Worm (Caenorhabditis elegans) whole organism, L4 larva: ENCODE results near the gene T16G12.4.
A peak's percentile ranks its signal among the peaks of the same experiment; 100 is the strongest.

Experiments
- F26F4.8 ChIP-seq: fragments of 200-800 bp; sonication (Bioruptor generic); conservative IDR thresholded peaks from 2 replicates; pipeline ENCODE4 v1.3.6; 2022; ENCODE audit warnings: missing genetic modification characterization, missing compliant biosample characterization
- F37D6.2 ChIP-seq: sonication (generic microtip); optimal IDR thresholded peaks from 2 replicates; lab custom pipeline; 2016; ENCODE audit warnings: mild to moderate bottlenecking, missing genetic modification characterization, missing compliant biosample characterization
- T20F7.1 ChIP-seq: fragments of 200-800 bp; sonication (Bioruptor generic); optimal IDR thresholded peaks from 2 replicates; lab custom pipeline; 2018; ENCODE audit warnings: mild to moderate bottlenecking, missing genetic modification characterization, missing compliant biosample characterization
- Y5F2A.4 ChIP-seq: fragments of 200-800 bp; sonication (Bioruptor generic); optimal IDR thresholded peaks from 2 replicates; lab custom pipeline; 2018; ENCODE audit warnings: mild to moderate bottlenecking, missing genetic modification characterization, missing compliant biosample characterization
- Y75B8A.6 ChIP-seq: fragments of 200-800 bp; sonication (Bioruptor generic); IDR thresholded peaks from 2 replicates; pipeline ENCODE4 v1.3.6; 2022; ENCODE audit warnings: missing genetic modification reagents, missing genetic modification characterization, missing compliant biosample characterization
- ZK546.5 ChIP-seq, 2 experiments: sonication (generic microtip); optimal IDR thresholded peaks; 2 replicates each; lab custom pipeline; 2017; ENCODE audit warnings: missing biosample characterization in 2 of 2, missing genetic modification characterization in 2 of 2
- aha-1 ChIP-seq: fragments of 150-350 bp; peaks from one replicate; lab custom pipeline; 2014; ENCODE audit warnings: missing biosample characterization, missing genetic modification characterization
- attf-4 ChIP-seq: sonication (generic microtip); optimal IDR thresholded peaks from 3 replicates; lab custom pipeline; 2017; ENCODE audit warnings: missing biosample characterization, missing genetic modification characterization
- ceh-20 ChIP-seq: fragments of 200-800 bp; sonication (Bioruptor generic); IDR thresholded peaks from 2 replicates; pipeline ENCODE4 v1.3.6; 2022; ENCODE audit warnings: missing genetic modification reagents, missing genetic modification characterization, missing compliant biosample characterization
- ceh-82 ChIP-seq: sonication (generic microtip); optimal IDR thresholded peaks from 2 replicates; lab custom pipeline; 2017; ENCODE audit warnings: missing biosample characterization, missing genetic modification characterization
- cey-2 ChIP-seq: sonication (generic microtip); optimal IDR thresholded peaks from 3 replicates; lab custom pipeline; 2017; ENCODE audit warnings: missing genetic modification characterization, mild to moderate bottlenecking, missing compliant biosample characterization, antibody characterized with exemption, borderline replicate concordance; ENCODE audit not compliant: insufficient read depth
- daf-12 ChIP-seq: fragments of 150-350 bp; optimal IDR thresholded peaks from 2 replicates; lab custom pipeline; 2014; ENCODE audit warnings: missing biosample characterization, missing genetic modification reagents, missing genetic modification characterization
- dmd-8 ChIP-seq: fragments of 200-800 bp; sonication (Bioruptor generic); IDR thresholded peaks from 2 replicates; pipeline ENCODE4 v1.3.6; 2022; ENCODE audit warnings: missing genetic modification characterization, missing compliant biosample characterization
- dmd-9 ChIP-seq: fragments of 200-800 bp; sonication (Bioruptor generic); IDR thresholded peaks from 2 replicates; pipeline ENCODE4 v1.3.6; 2022; ENCODE audit warnings: missing genetic modification reagents, missing genetic modification characterization, missing compliant biosample characterization
- egl-27 ChIP-seq: sonication (generic microtip); optimal IDR thresholded peaks from 3 replicates; lab custom pipeline; 2017; ENCODE audit warnings: missing biosample characterization, missing genetic modification reagents, missing genetic modification characterization
- egl-43 ChIP-seq: fragments of 200-800 bp; sonication (Bioruptor generic); IDR thresholded peaks from 2 replicates; pipeline ENCODE4 v1.3.6; 2022; ENCODE audit warnings: missing genetic modification reagents, missing genetic modification characterization, missing compliant biosample characterization
- fkh-10 ChIP-seq: fragments of 150-350 bp; optimal IDR thresholded peaks from 2 replicates; lab custom pipeline; 2014; ENCODE audit warnings: missing biosample characterization, missing genetic modification reagents, missing genetic modification characterization
- hif-1 ChIP-seq, 2 experiments: sonication (generic microtip); optimal IDR thresholded peaks; 2 replicates each; lab custom pipeline; 2016 to 2017; ENCODE audit warnings: missing compliant biosample characterization in 2 of 2, missing genetic modification characterization in 2 of 2, missing genetic modification reagents in 2 of 2, missing genotype in 2 of 2, mild to moderate bottlenecking in 1 of 2
- hlh-30 ChIP-seq: sonication (generic microtip); optimal IDR thresholded peaks from 2 replicates; lab custom pipeline; 2017; ENCODE audit warnings: antibody characterized with exemption, mild to moderate bottlenecking, missing genetic modification characterization, missing compliant biosample characterization; ENCODE audit not compliant: insufficient read depth
- hmg-1.1 ChIP-seq: fragments of 200-800 bp; sonication (Bioruptor generic); IDR thresholded peaks from 2 replicates; pipeline ENCODE4 v1.3.6; 2022; ENCODE audit warnings: missing genetic modification reagents, missing genetic modification characterization, missing compliant biosample characterization
- jun-1 ChIP-seq: fragments of 150-350 bp; optimal IDR thresholded peaks from 2 replicates; lab custom pipeline; 2014; ENCODE audit warnings: missing biosample characterization, missing genetic modification reagents, missing genetic modification characterization
- lim-7 ChIP-seq: fragments of 200-800 bp; sonication (Bioruptor generic); IDR thresholded peaks from 2 replicates; pipeline ENCODE4 v1.3.6; 2022; ENCODE audit warnings: missing genetic modification characterization, missing compliant biosample characterization
- lin-38 ChIP-seq: fragments of 200-800 bp; sonication (Bioruptor generic); IDR thresholded peaks from 2 replicates; pipeline ENCODE4 v1.3.6; 2022; ENCODE audit warnings: missing genetic modification reagents, missing genetic modification characterization, missing compliant biosample characterization
- lsy-2 ChIP-seq, 2 experiments: fragments of 150-350 bp in 1 of 2; sonication (generic microtip) in 1 of 2; optimal IDR thresholded peaks; 2 replicates each; lab custom pipeline; 2014 to 2017; ENCODE audit warnings: missing biosample characterization in 2 of 2, missing genetic modification characterization in 2 of 2
- madf-5 ChIP-seq, 2 experiments: fragments of 200-800 bp; sonication (Bioruptor generic); IDR thresholded peaks; 2 replicates each; pipeline ENCODE4 v1.3.6; 2022; ENCODE audit warnings: missing compliant biosample characterization in 2 of 2, missing genetic modification characterization in 2 of 2
- mdl-1 ChIP-seq, 2 experiments: fragments of 150-350 bp in 1 of 2; sonication (generic microtip) in 1 of 2; optimal IDR thresholded peaks; 2 replicates each; lab custom pipeline; 2014 to 2017; ENCODE audit warnings: missing biosample characterization in 2 of 2, missing genetic modification characterization in 2 of 2
- nhr-10 ChIP-seq: fragments of 150-350 bp; optimal IDR thresholded peaks from 2 replicates; lab custom pipeline; 2014; ENCODE audit warnings: missing biosample characterization, missing genetic modification characterization
- nhr-237 ChIP-seq: sonication (generic microtip); optimal IDR thresholded peaks from 2 replicates; lab custom pipeline; 2017; ENCODE audit warnings: missing biosample characterization, missing genetic modification characterization
- nhr-25 ChIP-seq: sonication (generic microtip); optimal IDR thresholded peaks from 2 replicates; lab custom pipeline; 2017; ENCODE audit warnings: missing genetic modification characterization, mild to moderate bottlenecking, missing compliant biosample characterization, antibody characterized with exemption, moderate library complexity, borderline replicate concordance; ENCODE audit not compliant: insufficient read depth
- nhr-28 ChIP-seq: fragments of 150-350 bp; optimal IDR thresholded peaks from 2 replicates; lab custom pipeline; 2014; ENCODE audit warnings: missing biosample characterization, missing genetic modification characterization
- nhr-76 ChIP-seq: fragments of 150-350 bp; optimal IDR thresholded peaks from 2 replicates; lab custom pipeline; 2014; ENCODE audit warnings: missing biosample characterization, missing genetic modification characterization
- pha-4 ChIP-seq, 2 experiments: fragments of 150-350 bp in 1 of 2; fragments of 200-800 bp in 1 of 2; sonication (Bioruptor generic) in 1 of 2; IDR thresholded peaks in 1 of 2; optimal IDR thresholded peaks in 1 of 2; 2 replicates each; pipeline versions ENCODE4 v1.3.6 to Lab custom; 2014 to 2022; ENCODE audit warnings: missing genetic modification characterization in 2 of 2, missing genetic modification reagents in 2 of 2, missing biosample characterization in 1 of 2, missing compliant biosample characterization in 1 of 2
- php-3 ChIP-seq: fragments of 200-800 bp; sonication (Bioruptor generic); IDR thresholded peaks from 2 replicates; pipeline ENCODE4 v1.3.6; 2022; ENCODE audit warnings: missing genetic modification reagents, missing genetic modification characterization, missing compliant biosample characterization
- pqm-1 ChIP-seq: sonication (generic microtip); optimal IDR thresholded peaks from 2 replicates; lab custom pipeline; 2017; ENCODE audit warnings: missing biosample characterization, missing genetic modification characterization
- rbr-2 ChIP-seq: sonication (generic microtip); optimal IDR thresholded peaks from 2 replicates; lab custom pipeline; 2016; ENCODE audit warnings: missing genotype, missing genetic modification characterization, missing compliant biosample characterization
- saeg-2 ChIP-seq: fragments of 200-800 bp; sonication (Bioruptor generic); IDR thresholded peaks from 2 replicates; pipeline ENCODE4 v1.3.6; 2022; ENCODE audit warnings: missing genetic modification reagents, missing genetic modification characterization, missing compliant biosample characterization
- set-16 ChIP-seq: fragments of 200-800 bp; sonication (Bioruptor generic); IDR thresholded peaks from 2 replicates; pipeline ENCODE4 v1.3.6; 2022; ENCODE audit warnings: missing genetic modification reagents, missing genetic modification characterization, missing compliant biosample characterization
- skn-1 ChIP-seq: fragments of 150-350 bp; optimal IDR thresholded peaks from 2 replicates; lab custom pipeline; 2014; ENCODE audit warnings: missing biosample characterization, missing genetic modification characterization
- unc-130 ChIP-seq: sonication (generic microtip); optimal IDR thresholded peaks from 2 replicates; lab custom pipeline; 2016; ENCODE audit warnings: missing genetic modification reagents, missing genetic modification characterization, missing compliant biosample characterization
- unc-62 ChIP-seq, 3 experiments: fragments of 150-350 bp in 1 of 3; sonication (generic microtip); optimal IDR thresholded peaks in 2 of 3; peaks in 1 of 3; 1 replicate in 1 of 3; 2 replicates in 2 of 3; lab custom pipeline; 2014 to 2017; ENCODE audit warnings: missing biosample characterization in 3 of 3, missing genetic modification characterization in 3 of 3, missing genetic modification reagents in 3 of 3, missing genotype in 1 of 3
- zip-11 ChIP-seq: fragments of 200-800 bp; sonication (Bioruptor generic); IDR thresholded peaks from 2 replicates; pipeline ENCODE4 v1.3.6; 2022; ENCODE audit warnings: missing genetic modification characterization, missing compliant biosample characterization

Gene T16G12.4

ce11 chrIII:10057518-10057917 is at the start of gene T16G12.4:
TSS of gene T16G12.4 (plus strand) at chrIII:10057818.
- TF ChIP-seq jun-1 (tag; lab: Kevin White, UChicago), result no peak
- peak in 1 of 2 experiments; percentile 11 for TF ChIP-seq unc-62 (GFP tag; optimal IDR thresholded peaks at IDR 0.05 in 1 of 2; lab: Kevin White, UChicago)
- TF ChIP-seq unc-62 (tag; optimal IDR thresholded peaks at IDR 0.05; lab: Kevin White, UChicago), result no peak

- TF ChIP-seq hlh-30 (tag; lab: Kevin White, UChicago) (no peak), Y75B8A.6 (GFP tag; lab: Robert Waterston, UW) (no peak), hif-1 (tag; optimal IDR thresholded peaks at IDR 0.05; lab: Kevin White, UChicago) (no peak), skn-1 (tag; lab: Kevin White, UChicago) (no peak), nhr-25 (tag; lab: Kevin White, UChicago) (no peak), php-3 (no peak), daf-12 (no peak), dmd-9 (GFP tag; lab: Robert Waterston, UW) (no peak), zip-11 (GFP tag; lab: Robert Waterston, UW) (no peak), cey-2 (tag; lab: Kevin White, UChicago) (no peak)
Observed at ce11 chrIII:10010117-10010516, 47.5 kb upstream of the T16G12.4 start, which contains the start of gene fbxa-155. TSS of gene fbxa-155 (minus strand) at chrIII:10010217.

- TF ChIP-seq egl-27 (tag; lab: Kevin White, UChicago) (no peak), lim-7 (GFP tag; lab: Robert Waterston, UW) (no peak), dmd-8 (no peak), set-16 (no peak), skn-1 (tag; lab: Kevin White, UChicago) (no peak), madf-5 (GFP tag; IDR thresholded peaks at IDR 0.05; lab: Robert Waterston, UW) (no peak), unc-130 (GFP tag; lab: Kevin White, UChicago) (no peak), saeg-2 (GFP tag; lab: Robert Waterston, UW) (no peak)
- TF ChIP-seq, all 104 proteins: peak for 0
Observed at ce11 chrIII:10012136-10012535, 45.5 kb upstream of the T16G12.4 start, which contains the start of gene C05B5.16. TSS of gene C05B5.16 (plus strand) at chrIII:10012436.

- no peak for TF ChIP-seq nhr-10 (tag; lab: Kevin White, UChicago)
- TF ChIP-seq pqm-1, result no peak
- TF ChIP-seq F37D6.2 (tag; lab: Kevin White, UChicago), result no peak
- TF ChIP-seq ZK546.5 (tag; optimal IDR thresholded peaks at IDR 0.05; lab: Kevin White, UChicago), result no peak
- TF ChIP-seq unc-62 (GFP tag; optimal IDR thresholded peaks at IDR 0.05 in 1 of 2; lab: Kevin White, UChicago), result peak in 1 of 2 experiments; percentile 95
- TF ChIP-seq unc-62 (tag; optimal IDR thresholded peaks at IDR 0.05; lab: Kevin White, UChicago), result no peak
- no peak for TF ChIP-seq ceh-82
- TF ChIP-seq aha-1 (tag; lab: Kevin White, UChicago), result peak; percentile 32
- TF ChIP-seq lin-38 (GFP tag; lab: Robert Waterston, UW), result no peak
- peak; percentile 56 for TF ChIP-seq rbr-2 (tag; lab: Kevin White, UChicago)
- TF ChIP-seq hmg-1.1 (GFP tag; lab: Robert Waterston, UW), result peak; percentile 64
- TF ChIP-seq lsy-2 (tag; optimal IDR thresholded peaks at IDR 0.05; lab: Kevin White, UChicago), result peak; percentile 45 to 53
- no peak for TF ChIP-seq Y5F2A.4 (GFP tag; lab: Kevin White, UChicago)
- no peak for TF ChIP-seq nhr-76 (tag; lab: Kevin White, UChicago)
- TF ChIP-seq skn-1 (tag; lab: Kevin White, UChicago), result no peak
- no peak for TF ChIP-seq nhr-237 (tag; lab: Kevin White, UChicago)
- TF ChIP-seq ceh-20 (GFP tag; lab: Robert Waterston, UW), result no peak
- TF ChIP-seq T20F7.1 (GFP tag; lab: Kevin White, UChicago), result no peak
- no peak for TF ChIP-seq F26F4.8 (GFP tag; lab: Robert Waterston, UW)
- TF ChIP-seq fkh-10, result peak; percentile 37
- peak in 1 of 2 experiments; percentile 85 for TF ChIP-seq mdl-1 (tag; optimal IDR thresholded peaks at IDR 0.05; lab: Kevin White, UChicago)
- no peak for TF ChIP-seq nhr-28
- no peak for TF ChIP-seq nhr-25 (tag; lab: Kevin White, UChicago)
- no peak for TF ChIP-seq egl-43 (GFP tag; lab: Robert Waterston, UW)
- TF ChIP-seq attf-4 (tag; lab: Kevin White, UChicago), result no peak
- no peak for TF ChIP-seq egl-27 (tag; lab: Kevin White, UChicago)
- no peak for TF ChIP-seq pha-4 (GFP tag; IDR thresholded peaks at IDR 0.05; lab: Robert Waterston, UW)
- TF ChIP-seq pha-4 (tag; optimal IDR thresholded peaks at IDR 0.05; lab: Kevin White, UChicago), result no peak
- peak; percentile 89 for TF ChIP-seq hlh-30 (tag; lab: Kevin White, UChicago)
Observed at ce11 chrIII:10016413-10017051, 41.1 kb upstream of the T16G12.4 start, which contains the start of gene rgs-1. TSS of gene rgs-1 (minus strand) at chrIII:10016558.
